Worm (Caenorhabditis elegans): ENCODE results near the gene C16C8.7.
A peak's percentile ranks its signal among the peaks of the same experiment; 100 is the strongest.

Gene C16C8.7

ce11 chrII:3439244-3439698 lies 20.7 kb downstream of the C16C8.7 start (continued):
- TF ChIP-seq ceh-28 (tag; optimal IDR thresholded peaks at IDR 0.05) = no peak
- no peak for TF ChIP-seq jun-1 (tag; optimal IDR thresholded peaks at IDR 0.05)
- TF ChIP-seq lin-1 (GFP tag; IDR thresholded peaks at IDR 0.05) = 0 out of 2 replicates have a peak, but pooled peaks have one; percentile 65
- TF ChIP-seq lim-7 (GFP tag; IDR thresholded peaks at IDR 0.05) = peak; percentile 72; the same call in 1 of the 2 replicates
- TF ChIP-seq lin-13 (GFP tag; optimal IDR thresholded peaks at IDR 0.05) = peak; percentile 58
- peak; percentile 81 for TF ChIP-seq lin-38 (GFP tag; IDR thresholded peaks at IDR 0.05)
- TF ChIP-seq hlh-30 (tag; optimal IDR thresholded peaks at IDR 0.05; ENCODE audit: insufficient read depth) = peak; percentile 30
- peak; percentile 77; the same call in 1 of the 2 replicates for TF ChIP-seq D1046.2 (GFP tag; IDR thresholded peaks at IDR 0.05)
- TF ChIP-seq snpc-1.2 (GFP tag; IDR thresholded peaks at IDR 0.05) = peak; percentile 80; the same call in 1 of the 2 replicates
- peak; percentile 26; the same call in 1 of the 2 replicates for TF ChIP-seq madf-9 (GFP tag; conservative IDR thresholded peaks at IDR 0.05)
- TF ChIP-seq lin-15B (tag; optimal IDR thresholded peaks at IDR 0.05) = no peak
- no peak for TF ChIP-seq dpl-1 (GFP tag; optimal IDR thresholded peaks at IDR 0.05)
- TF ChIP-seq daf-12 (tag; optimal IDR thresholded peaks at IDR 0.05) = no peak

- TF ChIP-seq mdl-1 (tag; optimal IDR thresholded peaks at IDR 0.05) (no peak), hlh-11 (tag; optimal IDR thresholded peaks at IDR 0.05) (peak; percentile 2), Y75B8A.6 (GFP tag; IDR thresholded peaks at IDR 0.05) (no peak), unc-62 (GFP tag; optimal IDR thresholded peaks at IDR 0.05 in 1 of 2) (no peak), unc-62 (tag; optimal IDR thresholded peaks at IDR 0.05) (no peak), Y48G9A.11 (GFP tag; IDR thresholded peaks at IDR 0.05) (no peak), nhr-48 (tag; optimal IDR thresholded peaks at IDR 0.05) (no peak)
Observed at ce11 chrII:3438280-3438679, 21.7 kb downstream of the C16C8.7 start.

ce11 chrII:3437393-3437792 lies 22.6 kb downstream of the C16C8.7 start:
- peak; percentile 77 for TF ChIP-seq set-16 (GFP tag; IDR thresholded peaks at IDR 0.05)
- no peak for TF ChIP-seq pha-4 (GFP tag; IDR thresholded peaks at IDR 0.05)
- no peak for TF ChIP-seq pha-4 (tag; optimal IDR thresholded peaks at IDR 0.05)

- TF ChIP-seq ceh-82 (tag; optimal IDR thresholded peaks at IDR 0.05) = no peak
- TF ChIP-seq hlh-30 (tag; optimal IDR thresholded peaks at IDR 0.05; ENCODE audit: insufficient read depth) = no peak
- no peak for TF ChIP-seq R02D3.7 (tag; optimal IDR thresholded peaks at IDR 0.05)
- TF ChIP-seq Y48G9A.11 (GFP tag; IDR thresholded peaks at IDR 0.05) = no peak
- TF ChIP-seq zfp-3 (GFP tag; conservative IDR thresholded peaks at IDR 0.05) = no peak
- no peak for TF ChIP-seq spr-3 (GFP tag; optimal IDR thresholded peaks at IDR 0.05)
- no peak for TF ChIP-seq spr-1 (tag; optimal IDR thresholded peaks at IDR 0.05)
- no peak for TF ChIP-seq nhr-237 (tag; optimal IDR thresholded peaks at IDR 0.05)
- no peak for TF ChIP-seq aly-2 (tag; optimal IDR thresholded peaks at IDR 0.05)
- no peak for TF ChIP-seq nhr-77 (tag; optimal IDR thresholded peaks at IDR 0.05)
- no peak for TF ChIP-seq ztf-11 (tag; optimal IDR thresholded peaks at IDR 0.05)
- no peak for TF ChIP-seq skn-1 (tag; optimal IDR thresholded peaks at IDR 0.05)
- TF ChIP-seq vab-7 (GFP tag; IDR thresholded peaks at IDR 0.05) = no peak
- no peak for TF ChIP-seq lin-13 (GFP tag; optimal IDR thresholded peaks at IDR 0.05)
- TF ChIP-seq lin-15B (tag; optimal IDR thresholded peaks at IDR 0.05) = no peak
- TF ChIP-seq fkh-10 (GFP tag; optimal IDR thresholded peaks at IDR 0.05) = no peak
- no peak for TF ChIP-seq ama-1 (optimal IDR thresholded peaks at IDR 0.05)
- no peak for TF ChIP-seq saeg-2 (GFP tag; IDR thresholded peaks at IDR 0.05)
- TF ChIP-seq lin-39 (tag; optimal IDR thresholded peaks at IDR 0.05) = no peak
Observed at ce11 chrII:3436412-3436811, 23.5 kb downstream of the C16C8.7 start, which contains the start of gene skpo-2. TSS of gene skpo-2 (minus strand) at chrII:3436512.

All from whole organism, L4 larva.